Fruit fly (Drosophila melanogaster) whole organism, embryonic: ENCODE data around the gene Enoph.

Source experiments
- Aef1 ChIP-seq: fragments of 200-800 bp; sonication (Bioruptor generic); IDR thresholded peaks from 3 replicates; pipeline ENCODE4 v1.3.6; 2022; ENCODE audit warnings: missing biosample characterization, missing genetic modification characterization
- CG10267 ChIP-seq: fragments of 200-800 bp; sonication (Bioruptor generic); optimal IDR thresholded peaks from 2 replicates; lab custom pipeline; 2018; ENCODE audit warnings: missing biosample characterization, mild to moderate bottlenecking, missing genetic modification characterization, moderate library complexity
- CG10654 ChIP-seq: fragments of 200-800 bp; sonication (Bioruptor generic); optimal IDR thresholded peaks from 2 replicates; lab custom pipeline; 2016; ENCODE audit warnings: missing biosample characterization, missing genetic modification characterization
- CG10979 ChIP-seq: fragments of 200-800 bp; sonication (Bioruptor generic); optimal IDR thresholded peaks from 2 replicates; lab custom pipeline; 2018; ENCODE audit warnings: missing biosample characterization, mild to moderate bottlenecking, missing genetic modification characterization, moderate library complexity
- CG11085 ChIP-seq: fragments of 200-800 bp; sonication (Bioruptor generic); IDR thresholded peaks from 2 replicates; pipeline ENCODE4 v1.3.6; 2022; ENCODE audit warnings: missing biosample characterization, missing genetic modification characterization
- CG11093 ChIP-seq: fragments of 200-800 bp; sonication (Bioruptor generic); IDR thresholded peaks from 3 replicates; pipeline ENCODE4 v1.3.6; 2022; ENCODE audit warnings: missing biosample characterization, missing genetic modification characterization
- CG12744 ChIP-seq: fragments of 200-800 bp; sonication (Bioruptor generic); optimal IDR thresholded peaks from 2 replicates; lab custom pipeline; 2016; ENCODE audit warnings: missing biosample characterization, missing genetic modification characterization
- CG13424 ChIP-seq: fragments of 200-800 bp; sonication (Bioruptor generic); optimal IDR thresholded peaks from 2 replicates; lab custom pipeline; 2019; ENCODE audit warnings: missing biosample characterization, mild to moderate bottlenecking, missing genetic modification characterization, moderate library complexity
- CG14014 ChIP-seq: fragments of 200-800 bp; sonication (Bioruptor generic); IDR thresholded peaks from 2 replicates; pipeline ENCODE4 v1.3.6; 2022; ENCODE audit warnings: missing biosample characterization, missing genetic modification characterization
- CG15011 ChIP-seq: fragments of 200-800 bp; sonication (Bioruptor generic); optimal IDR thresholded peaks from 3 replicates; lab custom pipeline; 2018; ENCODE audit warnings: missing biosample characterization, mild to moderate bottlenecking, missing genetic modification characterization
- CG1602 ChIP-seq: fragments of 200-800 bp; sonication (Bioruptor generic); optimal IDR thresholded peaks from 3 replicates; lab custom pipeline; 2016; ENCODE audit warnings: missing biosample characterization, missing genetic modification characterization
- CG1647 ChIP-seq: fragments of 200-800 bp; sonication (Bioruptor generic); optimal IDR thresholded peaks from 3 replicates; lab custom pipeline; 2016; ENCODE audit warnings: missing biosample characterization, missing genetic modification characterization
- CG16863 ChIP-seq: fragments of 200-800 bp; sonication (Bioruptor generic); optimal IDR thresholded peaks from 3 replicates; lab custom pipeline; 2016; ENCODE audit warnings: missing biosample characterization, missing genetic modification characterization
- CG18476 ChIP-seq: fragments of 200-800 bp; sonication (Bioruptor generic); optimal IDR thresholded peaks from 2 replicates; lab custom pipeline; 2016; ENCODE audit warnings: missing biosample characterization, mild to moderate bottlenecking, missing genetic modification characterization
- CG2875 ChIP-seq: fragments of 200-800 bp; sonication (Bioruptor generic); optimal IDR thresholded peaks from 2 replicates; lab custom pipeline; 2017; ENCODE audit warnings: missing biosample characterization, mild to moderate bottlenecking, missing genetic modification characterization, missing genetic modification reagents
- CG30431 ChIP-seq: fragments of 200-800 bp; sonication (Bioruptor generic); optimal IDR thresholded peaks from 2 replicates; lab custom pipeline; 2017; ENCODE audit warnings: missing biosample characterization, missing genetic modification characterization
- CG3065 ChIP-seq: fragments of 200-800 bp; sonication (Bioruptor generic); optimal IDR thresholded peaks from 2 replicates; lab custom pipeline; 2016; ENCODE audit warnings: missing biosample characterization, missing genetic modification characterization
- CG32532 ChIP-seq: fragments of 200-800 bp; sonication (Bioruptor generic); IDR thresholded peaks from 2 replicates; pipeline ENCODE4 v1.3.6; 2022; ENCODE audit warnings: missing biosample characterization, missing genetic modification characterization
- CG4820 ChIP-seq: fragments of 200-800 bp; sonication (Bioruptor generic); optimal IDR thresholded peaks from 3 replicates; lab custom pipeline; 2016; ENCODE audit warnings: missing biosample characterization, missing genetic modification characterization
- CG7357 ChIP-seq: fragments of 200-800 bp; sonication (Bioruptor generic); IDR thresholded peaks from 3 replicates; pipeline ENCODE4 v1.3.6; 2022; ENCODE audit warnings: missing biosample characterization, missing genetic modification characterization
- CG7372 ChIP-seq: fragments of 200-800 bp; sonication (Bioruptor generic); IDR thresholded peaks from 2 replicates; pipeline ENCODE4 v1.3.6; 2022; ENCODE audit warnings: missing biosample characterization, missing genetic modification characterization
- CG8281 ChIP-seq: fragments of 200-800 bp; sonication (Bioruptor generic); optimal IDR thresholded peaks from 2 replicates; lab custom pipeline; 2018; ENCODE audit warnings: missing biosample characterization, mild to moderate bottlenecking, missing genetic modification characterization, moderate library complexity
- CG8388 ChIP-seq: fragments of 200-800 bp; sonication (Bioruptor generic); optimal IDR thresholded peaks from 2 replicates; lab custom pipeline; 2019; ENCODE audit warnings: missing biosample characterization, mild to moderate bottlenecking, missing genetic modification characterization, moderate library complexity
- CG9437 ChIP-seq: fragments of 200-800 bp; sonication (Bioruptor generic); optimal IDR thresholded peaks from 2 replicates; lab custom pipeline; 2018; ENCODE audit warnings: missing biosample characterization, mild to moderate bottlenecking, missing genetic modification characterization
- CG9932 ChIP-seq: fragments of 200-800 bp; sonication (Bioruptor generic); IDR thresholded peaks from 2 replicates; pipeline ENCODE4 v1.3.6; 2022; ENCODE audit warnings: missing biosample characterization, missing genetic modification characterization
- CTCF ChIP-seq: fragments of 200-800 bp; sonication (Bioruptor generic); optimal IDR thresholded peaks from 2 replicates; lab custom pipeline; 2017; ENCODE audit warnings: missing biosample characterization, mild to moderate bottlenecking, missing genetic modification characterization, moderate library complexity
- D19A ChIP-seq: fragments of 200-800 bp; optimal IDR thresholded peaks from 3 replicates; lab custom pipeline; 2019; ENCODE audit warnings: missing biosample characterization, mild to moderate bottlenecking, missing genetic modification characterization, moderate library complexity
- Dek ChIP-seq: fragments of 200-800 bp; sonication (Bioruptor generic); optimal IDR thresholded peaks from 3 replicates; lab custom pipeline; 2019; ENCODE audit warnings: missing biosample characterization, mild to moderate bottlenecking, missing genetic modification characterization, moderate library complexity
- Dfd ChIP-seq, 2 experiments: fragments of >200 bp; optimal IDR thresholded peaks; 2 replicates each; lab custom pipeline; 2017; ENCODE audit warnings: missing biosample characterization in 2 of 2, missing genetic modification characterization in 2 of 2
- Dip2 ChIP-seq: fragments of 200-800 bp; sonication (Bioruptor generic); IDR thresholded peaks from 2 replicates; pipeline ENCODE4 v1.3.6; 2022; ENCODE audit warnings: missing biosample characterization, missing genetic modification characterization
- Dll ChIP-seq: fragments of 200-800 bp; sonication (Bioruptor generic); IDR thresholded peaks from 4 replicates; pipeline ENCODE4 v1.3.6; 2022; ENCODE audit warnings: missing biosample characterization, missing genetic modification characterization; ENCODE audit not compliant: partially characterized antibody
- ERR ChIP-seq: fragments of 200-800 bp; sonication (Bioruptor generic); optimal IDR thresholded peaks from 2 replicates; lab custom pipeline; 2016; ENCODE audit warnings: missing biosample characterization, missing genetic modification characterization
- Eip74EF ChIP-seq, 2 experiments: fragments of 200-800 bp in 1 of 2; fragments of >200 bp in 1 of 2; sonication (Bioruptor generic) in 1 of 2; optimal IDR thresholded peaks; 2 replicates each; lab custom pipeline; 2017 to 2019; ENCODE audit warnings: missing biosample characterization in 2 of 2, missing genetic modification characterization in 2 of 2, mild to moderate bottlenecking in 1 of 2, moderate library complexity in 1 of 2
- HLH3B ChIP-seq: fragments of 200-800 bp; sonication (Bioruptor generic); IDR thresholded peaks from 2 replicates; pipeline ENCODE4 v1.3.6; 2022; ENCODE audit warnings: missing biosample characterization, missing genetic modification characterization
- HmgZ ChIP-seq: fragments of 200-800 bp; sonication (Bioruptor generic); optimal IDR thresholded peaks from 2 replicates; lab custom pipeline; 2018; ENCODE audit warnings: missing biosample characterization, mild to moderate bottlenecking, missing genetic modification characterization
- Hmr ChIP-seq: fragments of 200-800 bp; sonication (Bioruptor generic); optimal IDR thresholded peaks from 3 replicates; lab custom pipeline; 2017; ENCODE audit warnings: mild to moderate bottlenecking, missing biosample characterization, missing genetic modification reagents, missing genetic modification characterization
- Myb ChIP-seq: fragments of 200-800 bp; sonication (Bioruptor generic); optimal IDR thresholded peaks from 2 replicates; lab custom pipeline; 2016; ENCODE audit warnings: missing biosample characterization, missing genetic modification characterization
- Nf-YB ChIP-seq: fragments of 200-800 bp; sonication (Bioruptor generic); optimal IDR thresholded peaks from 3 replicates; lab custom pipeline; 2019; ENCODE audit warnings: missing biosample characterization, mild to moderate bottlenecking, missing genetic modification characterization, moderate library complexity
- Ravus ChIP-seq: fragments of 200-800 bp; sonication (Bioruptor generic); IDR thresholded peaks from 2 replicates; pipeline ENCODE4 v1.3.6; 2022; ENCODE audit warnings: missing biosample characterization, missing genetic modification characterization
- Side ChIP-seq: fragments of 200-800 bp; sonication (Bioruptor generic); optimal IDR thresholded peaks from 2 replicates; lab custom pipeline; 2016; ENCODE audit warnings: missing biosample characterization, missing genetic modification characterization
- ara ChIP-seq: fragments of 200-800 bp; sonication (Bioruptor generic); IDR thresholded peaks from 2 replicates; pipeline ENCODE4 v1.3.6; 2022; ENCODE audit warnings: missing biosample characterization, missing genetic modification characterization
- bigmax ChIP-seq: fragments of 200-800 bp; sonication (Bioruptor generic); optimal IDR thresholded peaks from 2 replicates; lab custom pipeline; 2018; ENCODE audit warnings: missing biosample characterization, mild to moderate bottlenecking, missing genetic modification characterization
- br ChIP-seq: fragments of >200 bp; optimal IDR thresholded peaks from 2 replicates; lab custom pipeline; 2017
- crol ChIP-seq: fragments of 200-800 bp; sonication (Bioruptor generic); IDR thresholded peaks from 2 replicates; pipeline ENCODE4 v1.3.6; 2022; ENCODE audit warnings: missing biosample characterization, missing genetic modification characterization
- ewg ChIP-seq: fragments of 200-800 bp; sonication (Bioruptor generic); optimal IDR thresholded peaks from 3 replicates; lab custom pipeline; 2017; ENCODE audit warnings: mild to moderate bottlenecking, missing biosample characterization, missing genetic modification reagents, missing genetic modification characterization
- hb ChIP-seq: fragments of 200-800 bp; sonication (Bioruptor generic); IDR thresholded peaks from 3 replicates; pipeline ENCODE4 v1.3.6; 2022; ENCODE audit warnings: missing biosample characterization, missing genetic modification characterization; ENCODE audit not compliant: partially characterized antibody
- ranshi ChIP-seq: fragments of 200-800 bp; sonication (Bioruptor generic); IDR thresholded peaks from 2 replicates; pipeline ENCODE4 v1.3.6; 2022; ENCODE audit warnings: missing biosample characterization, missing genetic modification characterization
- slbo ChIP-seq: fragments of 200-800 bp; sonication (Bioruptor generic); IDR thresholded peaks from 2 replicates; pipeline ENCODE4 v1.3.6; 2022; ENCODE audit warnings: missing biosample characterization, missing genetic modification characterization
- so ChIP-seq: fragments of 200-800 bp; sonication (Bioruptor generic); IDR thresholded peaks from 3 replicates; pipeline ENCODE4 v1.3.6; 2022; ENCODE audit warnings: missing biosample characterization, missing genetic modification characterization
- sob ChIP-seq: fragments of 200-800 bp; sonication (Bioruptor generic); IDR thresholded peaks from 2 replicates; pipeline ENCODE4 v1.3.6; 2022; ENCODE audit warnings: missing biosample characterization, missing genetic modification characterization
- sug ChIP-seq: fragments of 200-800 bp; optimal IDR thresholded peaks from 2 replicates; lab custom pipeline; 2019; ENCODE audit warnings: missing biosample characterization, mild to moderate bottlenecking, missing genetic modification characterization, moderate library complexity

The Enoph gene

DNA sequence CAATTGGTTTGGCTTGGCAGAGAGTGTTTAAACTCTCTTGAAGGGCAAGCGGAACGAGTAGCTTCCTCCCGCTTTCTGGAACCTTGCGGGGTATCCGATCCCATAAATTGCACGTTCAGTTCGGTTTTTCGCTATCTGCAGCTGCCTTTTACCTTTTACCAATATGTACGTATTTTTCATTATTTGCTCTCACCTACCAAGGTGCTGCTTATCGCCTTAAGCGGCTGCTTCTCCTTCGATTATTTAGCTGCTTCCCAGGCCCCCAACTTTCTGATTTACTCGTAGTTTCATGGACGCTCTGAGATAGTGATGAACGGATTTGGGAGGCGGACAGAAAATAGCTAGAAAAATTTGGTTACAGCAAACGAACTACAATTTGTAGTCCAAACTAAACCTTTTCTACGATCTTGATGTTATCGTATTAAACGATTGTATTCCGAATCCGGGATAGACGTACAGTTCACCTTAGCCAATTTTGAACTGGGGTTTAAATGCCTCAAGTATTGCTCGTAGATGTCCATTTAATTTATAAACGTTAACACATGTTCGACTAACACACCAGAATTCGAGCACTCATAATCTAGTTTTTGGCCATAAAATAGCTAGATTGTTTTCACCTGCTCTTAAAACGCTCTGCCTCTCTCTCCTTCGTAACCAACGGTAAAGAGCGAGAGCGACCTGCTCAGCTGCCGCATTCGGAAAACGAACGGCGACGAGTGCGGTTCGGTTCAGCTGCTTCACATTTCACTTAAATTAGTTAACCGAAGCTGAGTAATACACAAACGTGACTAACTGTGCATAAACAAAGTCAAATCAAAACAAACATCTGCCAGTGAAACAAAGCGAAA lies 8.0 kb upstream of the Enoph start (continued):
- TF ChIP-seq sug (tag; lab: Kevin White, UChicago) (peak; percentile 79), CG10654 (GFP tag; lab: Kevin White, UChicago) (no peak), bigmax (GFP tag; lab: Kevin White, UChicago) (no peak), Myb (no peak), CG2875 (GFP tag; lab: Kevin White, UChicago) (no peak), CG12744 (peak; percentile 34), CG4820 (GFP tag; lab: Kevin White, UChicago) (no peak), ERR (GFP tag; lab: Kevin White, UChicago) (no peak), Eip74EF (GFP tag; optimal IDR thresholded peaks at IDR 0.05; lab: Kevin White, UChicago) (peak in 1 of 2 experiments; percentile 15), sob (GFP tag; lab: Robert Waterston, UW) (no peak), CG10267 (tag; lab: Kevin White, UChicago) (peak; percentile 32), Nf-YB (GFP tag; lab: Kevin White, UChicago) (no peak), CG9932 (no peak), CG10979 (tag; lab: Kevin White, UChicago) (peak; percentile 23), so (GFP tag; lab: Robert Waterston, UW) (no peak; the same call in 2 of the 3 replicates), CG8281 (tag; lab: Kevin White, UChicago) (no peak), slbo (GFP tag; lab: Robert Waterston, UW) (no peak), CG15011 (no peak), CG18476 (GFP tag; lab: Kevin White, UChicago) (no peak), CG13424 (peak; percentile 61), crol (GFP tag; lab: Robert Waterston, UW) (no peak), CG9437 (GFP tag; lab: Kevin White, UChicago) (peak; percentile 65), CG30431 (GFP tag; lab: Kevin White, UChicago) (no peak), CG11085 (GFP tag; lab: Robert Waterston, UW) (no peak), CTCF (GFP tag; lab: Kevin White, UChicago) (no peak), Dll (GFP tag; lab: Robert Waterston, UW) (0 out of 4 replicates have a peak, but pooled peaks have one; percentile 8), Aef1 (GFP tag; lab: Robert Waterston, UW) (no peak), CG7357 (GFP tag; lab: Robert Waterston, UW) (no peak), Dip2 (GFP tag; lab: Robert Waterston, UW) (no peak), CG7372 (GFP tag; lab: Robert Waterston, UW) (no peak), ara (GFP tag; lab: Robert Waterston, UW) (no peak), HLH3B (GFP tag; lab: Robert Waterston, UW) (no peak), ewg (GFP tag; lab: Kevin White, UChicago) (no peak), hb (GFP tag; lab: Robert Waterston, UW) (no peak), ranshi (no peak), br (lab: Kevin White, UChicago) (no peak), CG16863 (GFP tag; lab: Kevin White, UChicago) (peak; percentile 44), Hmr (peak; percentile 54), HmgZ (tag; lab: Kevin White, UChicago) (peak; percentile 44), CG14014 (GFP tag; lab: Robert Waterston, UW) (no peak; the same call in 1 of the 2 replicates), Side (GFP tag; lab: Kevin White, UChicago) (peak; percentile 29), Ravus (GFP tag; lab: Robert Waterston, UW) (no peak), Dek (peak; percentile 42), CG3065 (no peak), CG32532 (peak; percentile 33; the same call in 1 of the 2 replicates), CG11093 (GFP tag; lab: Robert Waterston, UW) (no peak), CG1647 (no peak), CG8388 (peak; percentile 22), Dfd (GFP tag; optimal IDR thresholded peaks at IDR 0.05; lab: Kevin White, UChicago) (no peak), CG1602 (GFP tag; lab: Kevin White, UChicago) (peak; percentile 7), D19A (tag; lab: Kevin White, UChicago) (peak; percentile 31)
